Worm (Caenorhabditis elegans) whole organism, L1 larva: ENCODE measurements around the gene nra-3.
A peak's percentile ranks its signal among the peaks of the same experiment; 100 is the strongest.

Experiments used
- C16A3.4 ChIP-seq: fragments of 150-350 bp; optimal IDR thresholded peaks from 2 replicates; lab custom pipeline; 2014; ENCODE audit warnings: missing biosample characterization, missing genetic modification characterization
- aha-1 ChIP-seq: fragments of 150-350 bp; optimal IDR thresholded peaks from 2 replicates; lab custom pipeline; 2014; ENCODE audit warnings: missing biosample characterization, missing genetic modification characterization
- alr-1 ChIP-seq: fragments of 200-800 bp; sonication (Bioruptor generic); optimal IDR thresholded peaks from 2 replicates; lab custom pipeline; 2018; ENCODE audit warnings: borderline replicate concordance, mild to moderate bottlenecking, missing genetic modification characterization, missing compliant biosample characterization
- aly-2 ChIP-seq: fragments of 150-350 bp; optimal IDR thresholded peaks from 2 replicates; lab custom pipeline; 2014; ENCODE audit warnings: missing biosample characterization, missing genetic modification characterization
- ama-1 ChIP-seq: fragments of 150-350 bp; optimal IDR thresholded peaks from 2 replicates; lab custom pipeline; 2014
- blmp-1 ChIP-seq: fragments of 150-350 bp; optimal IDR thresholded peaks from 2 replicates; lab custom pipeline; 2014; ENCODE audit warnings: missing biosample characterization, missing genetic modification characterization
- ceh-8 ChIP-seq: fragments of 200-800 bp; sonication (Bioruptor generic); optimal IDR thresholded peaks from 2 replicates; lab custom pipeline; 2018; ENCODE audit warnings: mild to moderate bottlenecking, missing genetic modification characterization, moderate library complexity, missing compliant biosample characterization
- ceh-82 ChIP-seq, 3 experiments: fragments of 150-350 bp in 1 of 3; sonication (generic microtip) in 2 of 3; optimal IDR thresholded peaks; 2 replicates each; lab custom pipeline; 2014 to 2017; ENCODE audit warnings: missing biosample characterization in 3 of 3, missing genetic modification characterization in 3 of 3
- ceh-88 ChIP-seq: fragments of 200-800 bp; sonication (Bioruptor generic); IDR thresholded peaks from 2 replicates; pipeline ENCODE4 v1.3.6; 2022; ENCODE audit warnings: missing genetic modification characterization, missing compliant biosample characterization
- ces-1 ChIP-seq: fragments of 150-350 bp; optimal IDR thresholded peaks from 2 replicates; lab custom pipeline; 2014; ENCODE audit warnings: missing biosample characterization, missing genetic modification reagents, missing genetic modification characterization
- dsc-1 ChIP-seq: sonication (generic microtip); optimal IDR thresholded peaks from 2 replicates; lab custom pipeline; 2016; ENCODE audit warnings: mild to moderate bottlenecking, missing genetic modification characterization, missing compliant biosample characterization
- egl-13 ChIP-seq: sonication (generic microtip); optimal IDR thresholded peaks from 2 replicates; lab custom pipeline; 2016; ENCODE audit warnings: missing genotype, missing genetic modification reagents, missing genetic modification characterization, missing compliant biosample characterization
- elt-3 ChIP-seq, 6 experiments: fragments of 150-350 bp in 1 of 6; sonication (generic microtip); optimal IDR thresholded peaks; 2 replicates each; lab custom pipeline; 2017 to 2018; ENCODE audit warnings: missing biosample characterization in 6 of 6, missing genetic modification characterization in 6 of 6, inconsistent platforms in 1 of 6
- fkh-10 ChIP-seq: sonication (generic microtip); optimal IDR thresholded peaks from 2 replicates; lab custom pipeline; 2017; ENCODE audit warnings: missing biosample characterization, missing genetic modification reagents, missing genetic modification characterization
- hlh-17 ChIP-seq: fragments of 200-800 bp; sonication (Bioruptor generic); optimal IDR thresholded peaks from 2 replicates; lab custom pipeline; 2018; ENCODE audit warnings: missing genetic modification characterization, mild to moderate bottlenecking, missing compliant biosample characterization, moderate library complexity, borderline replicate concordance
- hlh-4 ChIP-seq: sonication (generic microtip); optimal IDR thresholded peaks from 2 replicates; lab custom pipeline; 2016; ENCODE audit warnings: mild to moderate bottlenecking, missing genetic modification characterization, missing compliant biosample characterization
- hpl-2 ChIP-seq: fragments of 150-350 bp; optimal IDR thresholded peaks from 2 replicates; lab custom pipeline; 2014; ENCODE audit warnings: missing biosample characterization, missing genetic modification reagents, missing genetic modification characterization
- isw-1 ChIP-seq: fragments of 200-800 bp; sonication (Bioruptor generic); IDR thresholded peaks from 2 replicates; pipeline ENCODE4 v1.3.6; 2022; ENCODE audit warnings: missing genetic modification characterization, missing compliant biosample characterization
- lin-15B ChIP-seq: fragments of 150-350 bp; sonication (generic microtip); optimal IDR thresholded peaks from 3 replicates; lab custom pipeline; 2014; ENCODE audit warnings: missing biosample characterization, missing genetic modification characterization
- lir-3 ChIP-seq: sonication (generic microtip); optimal IDR thresholded peaks from 2 replicates; lab custom pipeline; 2016; ENCODE audit warnings: mild to moderate bottlenecking, missing genetic modification characterization, moderate library complexity, missing compliant biosample characterization; ENCODE audit not compliant: poor library complexity
- mab-9 ChIP-seq: fragments of 200-800 bp; sonication (Bioruptor generic); IDR thresholded peaks from 2 replicates; pipeline ENCODE4 v1.3.6; 2022; ENCODE audit warnings: missing genetic modification reagents, missing genetic modification characterization, missing compliant biosample characterization
- mdl-1 ChIP-seq, 2 experiments: fragments of 150-350 bp; optimal IDR thresholded peaks; 2 replicates each; lab custom pipeline; 2014 to 2017; ENCODE audit warnings: missing biosample characterization in 2 of 2, missing genetic modification characterization in 2 of 2, inconsistent platforms in 1 of 2
- mef-2 ChIP-seq: fragments of 150-350 bp; optimal IDR thresholded peaks from 2 replicates; lab custom pipeline; 2014; ENCODE audit warnings: missing biosample characterization, missing genetic modification characterization
- nhr-11 ChIP-seq: fragments of 150-350 bp; optimal IDR thresholded peaks from 2 replicates; lab custom pipeline; 2014; ENCODE audit warnings: missing biosample characterization, missing genetic modification characterization
- nhr-19 ChIP-seq: fragments of 200-800 bp; sonication (Bioruptor generic); conservative IDR thresholded peaks from 2 replicates; pipeline ENCODE4 v1.3.6; 2022; ENCODE audit warnings: missing genetic modification characterization, missing compliant biosample characterization
- nhr-237 ChIP-seq: fragments of 150-350 bp; optimal IDR thresholded peaks from 2 replicates; lab custom pipeline; 2014; ENCODE audit warnings: missing biosample characterization, missing genetic modification characterization
- nhr-28 ChIP-seq: fragments of 150-350 bp; optimal IDR thresholded peaks from 2 replicates; lab custom pipeline; 2014; ENCODE audit warnings: missing biosample characterization, missing genetic modification characterization
- nhr-47 ChIP-seq: sonication (generic microtip); optimal IDR thresholded peaks from 2 replicates; lab custom pipeline; 2016; ENCODE audit warnings: mild to moderate bottlenecking, missing genetic modification characterization, moderate library complexity, missing compliant biosample characterization
- nhr-77 ChIP-seq: fragments of 150-350 bp; optimal IDR thresholded peaks from 2 replicates; lab custom pipeline; 2014; ENCODE audit warnings: missing biosample characterization, missing genetic modification characterization
- nhr-84 ChIP-seq: sonication (generic microtip); optimal IDR thresholded peaks from 2 replicates; lab custom pipeline; 2017; ENCODE audit warnings: missing biosample characterization, missing genetic modification characterization
- nhr-85 ChIP-seq: sonication (generic microtip); peaks from one replicate; lab custom pipeline; 2016; ENCODE audit warnings: missing genetic modification characterization, inconsistent platforms, missing compliant biosample characterization
- pag-3 ChIP-seq: sonication (generic microtip); optimal IDR thresholded peaks from 2 replicates; lab custom pipeline; 2017; ENCODE audit warnings: missing genetic modification characterization, mild to moderate bottlenecking, missing compliant biosample characterization, antibody characterized with exemption, borderline replicate concordance; ENCODE audit not compliant: insufficient read depth
- pax-3 ChIP-seq: fragments of 200-800 bp; sonication (Bioruptor generic); optimal IDR thresholded peaks from 2 replicates; lab custom pipeline; 2018; ENCODE audit warnings: mild to moderate bottlenecking, missing genetic modification characterization, moderate library complexity, missing compliant biosample characterization
- pqm-1 ChIP-seq: sonication (generic microtip); optimal IDR thresholded peaks from 3 replicates; lab custom pipeline; 2017; ENCODE audit warnings: missing biosample characterization, missing genetic modification characterization
- rnt-1 ChIP-seq: sonication (generic microtip); optimal IDR thresholded peaks from 2 replicates; lab custom pipeline; 2016; ENCODE audit warnings: mild to moderate bottlenecking, missing genetic modification characterization, moderate library complexity, missing compliant biosample characterization
- skn-1 ChIP-seq: fragments of 150-350 bp; optimal IDR thresholded peaks from 2 replicates; lab custom pipeline; 2014; ENCODE audit warnings: missing biosample characterization, missing genetic modification characterization
- snpc-4 ChIP-seq: fragments of 150-350 bp; optimal IDR thresholded peaks from 2 replicates; lab custom pipeline; 2014; ENCODE audit warnings: missing biosample characterization, missing genetic modification characterization
- snu-23 ChIP-seq: sonication (generic microtip); optimal IDR thresholded peaks from 2 replicates; lab custom pipeline; 2016; ENCODE audit warnings: missing genetic modification characterization, missing compliant biosample characterization
- sptf-1 ChIP-seq: fragments of 150-350 bp; optimal IDR thresholded peaks from 2 replicates; lab custom pipeline; 2014; ENCODE audit warnings: missing biosample characterization, missing genetic modification characterization
- tlp-1 ChIP-seq: fragments of 150-350 bp; optimal IDR thresholded peaks from 2 replicates; lab custom pipeline; 2014; ENCODE audit warnings: missing biosample characterization, missing genetic modification characterization
- unc-30 ChIP-seq: sonication (generic microtip); optimal IDR thresholded peaks from 2 replicates; lab custom pipeline; 2017; ENCODE audit warnings: missing biosample characterization, missing genetic modification characterization
- unc-62 ChIP-seq: fragments of 150-350 bp; optimal IDR thresholded peaks from 2 replicates; lab custom pipeline; 2014; ENCODE audit warnings: missing biosample characterization, missing genetic modification reagents, missing genetic modification characterization
- unc-86 ChIP-seq: sonication (generic microtip); optimal IDR thresholded peaks from 2 replicates; lab custom pipeline; 2016; ENCODE audit warnings: missing genetic modification characterization, missing compliant biosample characterization
- unc-98 ChIP-seq: fragments of 200-800 bp; sonication (Bioruptor generic); IDR thresholded peaks from 2 replicates; pipeline ENCODE4 v1.3.6; 2022; ENCODE audit warnings: missing genetic modification characterization, missing compliant biosample characterization
- xbp-1 ChIP-seq: sonication (generic microtip); optimal IDR thresholded peaks from 2 replicates; lab custom pipeline; 2016; ENCODE audit warnings: missing genetic modification characterization, missing compliant biosample characterization
- zag-1 ChIP-seq: fragments of 150-350 bp; optimal IDR thresholded peaks from 2 replicates; lab custom pipeline; 2014; ENCODE audit warnings: missing biosample characterization, missing genetic modification characterization
- zip-4 ChIP-seq: fragments of 200-800 bp; sonication (Bioruptor generic); optimal IDR thresholded peaks from 2 replicates; lab custom pipeline; 2018; ENCODE audit warnings: mild to moderate bottlenecking, missing genetic modification characterization, moderate library complexity, missing compliant biosample characterization

nra-3 gene

DNA sequence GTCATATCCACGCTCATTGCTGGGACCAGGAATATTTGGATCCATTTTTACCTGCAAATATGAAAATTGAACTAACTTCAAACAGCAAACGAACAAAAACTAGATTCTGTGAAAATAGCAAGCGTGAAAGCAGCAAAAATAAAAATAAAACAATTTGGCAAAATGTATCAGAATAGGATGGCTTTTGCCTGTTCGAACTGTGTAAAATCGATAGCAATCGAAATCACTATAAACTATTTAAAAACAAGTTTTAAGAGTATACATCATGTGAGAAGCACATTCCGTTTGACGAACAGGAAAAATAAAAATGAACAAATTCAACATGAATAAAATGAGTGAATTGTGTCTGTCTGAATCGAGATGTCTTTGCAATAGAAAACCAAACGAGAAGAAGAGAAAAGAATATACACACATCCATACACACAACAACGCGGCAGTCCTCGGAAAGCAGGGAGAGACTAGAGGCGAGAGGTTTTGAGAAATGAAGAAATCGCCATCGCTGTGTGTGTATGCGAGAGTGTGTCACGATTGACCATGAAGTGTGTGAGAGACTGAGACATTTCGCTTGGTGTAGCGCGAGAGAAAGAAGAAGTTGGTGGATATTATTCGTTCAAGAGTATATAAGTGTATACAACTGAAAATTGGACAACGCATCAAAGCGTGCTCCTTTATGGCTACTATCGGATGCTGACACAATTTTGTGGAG is 31.7 kb downstream of the nra-3 start, which contains the start of gene phf-34 (continued):
- TF ChIP-seq hlh-4 (tag; lab: Kevin White, UChicago) (no peak), dsc-1 (tag; lab: Kevin White, UChicago) (peak; percentile 9), pqm-1 (no peak), hlh-17 (GFP tag; lab: Kevin White, UChicago) (no peak), egl-13 (peak; percentile 13), snpc-4 (tag; lab: Kevin White, UChicago) (peak; percentile 32), unc-98 (GFP tag; lab: Robert Waterston, UW) (no peak), mab-9 (GFP tag; lab: Robert Waterston, UW) (no peak), nhr-85 (tag; lab: Kevin White, UChicago) (peak; percentile 55), pax-3 (tag; lab: Kevin White, UChicago) (no peak), ceh-82 (tag; optimal IDR thresholded peaks at IDR 0.05; lab: Kevin White, UChicago) (peak in 2 of 3 experiments; percentile 31 to 57), zip-4 (no peak), nhr-19 (GFP tag; lab: Robert Waterston, UW) (no peak; the same call in 1 of the 2 replicates), ces-1 (GFP tag; lab: Kevin White, UChicago) (no peak), xbp-1 (tag; lab: Kevin White, UChicago) (peak; percentile 26), tlp-1 (tag; lab: Kevin White, UChicago) (no peak), sptf-1 (tag; lab: Kevin White, UChicago) (no peak), ceh-8 (GFP tag; lab: Kevin White, UChicago) (no peak), isw-1 (GFP tag; lab: Robert Waterston, UW) (no peak), rnt-1 (tag; lab: Kevin White, UChicago) (no peak), fkh-10 (GFP tag; lab: Kevin White, UChicago) (peak; percentile 54), nhr-237 (no peak), C16A3.4 (peak; percentile 38), pag-3 (tag; lab: Kevin White, UChicago) (no peak), nhr-11 (no peak), mef-2 (tag; lab: Kevin White, UChicago) (no peak), hpl-2 (GFP tag; lab: Kevin White, UChicago) (no peak), unc-62 (GFP tag; lab: Kevin White, UChicago) (no peak), nhr-28 (tag; lab: Kevin White, UChicago) (no peak), skn-1 (tag; lab: Kevin White, UChicago) (no peak), unc-30 (no peak), aly-2 (no peak), snu-23 (GFP tag; lab: Kevin White, UChicago) (peak; percentile 72)

DNA sequence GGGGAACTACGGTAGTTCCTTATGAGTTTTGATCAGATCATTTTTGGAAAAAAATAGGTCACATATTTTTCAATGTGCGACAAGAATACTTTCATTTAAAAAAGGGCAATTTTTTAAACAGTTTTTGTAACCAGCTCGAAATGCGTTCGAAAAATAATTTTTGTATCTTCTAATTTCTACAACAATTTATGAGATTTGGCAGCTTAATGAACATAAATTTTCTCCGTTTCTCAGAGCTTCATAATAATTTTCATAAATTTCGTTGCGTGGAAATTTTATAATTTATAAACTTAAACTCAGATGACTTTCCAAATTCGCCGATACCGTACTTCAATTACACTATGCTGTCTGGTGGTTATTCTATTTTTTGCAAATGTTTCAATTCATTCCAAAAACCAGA is 36.4 kb downstream of the nra-3 start, which contains the start of gene F21G4.3:
TSS of gene F21G4.3 (plus strand) at position 301 of the 400 bp plus-strand sequence.
- no peak for TF ChIP-seq ama-1
- no peak for TF ChIP-seq elt-3 (tag; optimal IDR thresholded peaks at IDR 0.05; lab: Kevin White, UChicago)
- no peak for TF ChIP-seq nhr-77 (tag; lab: Kevin White, UChicago)
- no peak for TF ChIP-seq unc-98 (GFP tag; lab: Robert Waterston, UW)
- TF ChIP-seq mdl-1 (tag; optimal IDR thresholded peaks at IDR 0.05; lab: Kevin White, UChicago) = no peak
- no peak for TF ChIP-seq ceh-88 (GFP tag; lab: Robert Waterston, UW)
- no peak for TF ChIP-seq aly-2
- no peak for TF ChIP-seq sptf-1 (tag; lab: Kevin White, UChicago)
- no peak for TF ChIP-seq nhr-84 (tag; lab: Kevin White, UChicago)
- TF ChIP-seq rnt-1 (tag; lab: Kevin White, UChicago) = no peak
- TF ChIP-seq unc-86 = no peak
- TF ChIP-seq nhr-47 = no peak
- no peak for TF ChIP-seq blmp-1
- TF ChIP-seq lin-15B (tag; lab: Kevin White, UChicago) = no peak
- no peak for TF ChIP-seq hlh-17 (GFP tag; lab: Kevin White, UChicago)
- TF ChIP-seq aha-1 (tag; lab: Kevin White, UChicago) = no peak
- TF ChIP-seq lir-3 (tag; lab: Kevin White, UChicago) = no peak
- no peak for TF ChIP-seq zag-1 (tag; lab: Kevin White, UChicago)
- no peak for TF ChIP-seq alr-1 (tag; lab: Kevin White, UChicago)
- TF ChIP-seq hlh-4 (tag; lab: Kevin White, UChicago) = no peak
